Worm (Caenorhabditis elegans): Measurements from ENCODE around the gene frpr-18.
A peak's percentile ranks its signal among the peaks of the same experiment; 100 is the strongest.

The frpr-18 gene

ce11 chrV:6879490-6879889 is 9.4 kb downstream of the frpr-18 start (continued):
- no peak for TF ChIP-seq attf-4 (tag; optimal IDR thresholded peaks at IDR 0.05)
- 0 out of 2 replicates have a peak, but pooled peaks have one; percentile 3 for TF ChIP-seq madf-9 (GFP tag; conservative IDR thresholded peaks at IDR 0.05)
- TF ChIP-seq nhr-42 (GFP tag; IDR thresholded peaks at IDR 0.05): no peak
- no peak for TF ChIP-seq nhr-76 (tag; optimal IDR thresholded peaks at IDR 0.05)
- TF ChIP-seq cey-2 (tag; optimal IDR thresholded peaks at IDR 0.05; ENCODE audit: borderline replicate concordance, insufficient read depth): no peak
- TF ChIP-seq ceh-28 (tag; optimal IDR thresholded peaks at IDR 0.05): peak; percentile 84
- TF ChIP-seq fos-1 (tag; optimal IDR thresholded peaks at IDR 0.05): no peak
- peak; percentile 98 for TF ChIP-seq aha-1 (tag)
- TF ChIP-seq hlh-30 (tag; optimal IDR thresholded peaks at IDR 0.05; ENCODE audit: insufficient read depth): peak; percentile 52
- TF ChIP-seq dmd-9 (GFP tag; IDR thresholded peaks at IDR 0.05): no peak
- no peak for TF ChIP-seq arid-1 (GFP tag; conservative IDR thresholded peaks at IDR 0.05)
- no peak for TF ChIP-seq unc-39 (tag; optimal IDR thresholded peaks at IDR 0.05)
- no peak for TF ChIP-seq unc-130 (GFP tag; optimal IDR thresholded peaks at IDR 0.05)
- peak; percentile 60 for TF ChIP-seq mes-2 (tag; optimal IDR thresholded peaks at IDR 0.05; ENCODE audit: poor library complexity, severe bottlenecking)
- peak; percentile 80 for TF ChIP-seq fkh-10 (GFP tag; optimal IDR thresholded peaks at IDR 0.05)
- no peak for TF ChIP-seq F26F4.8 (GFP tag; conservative IDR thresholded peaks at IDR 0.05)
- TF ChIP-seq spr-1 (tag; optimal IDR thresholded peaks at IDR 0.05): peak; percentile 60
- TF ChIP-seq hif-1 (tag; optimal IDR thresholded peaks at IDR 0.05): peak in 1 of 2 experiments; percentile 60
- TF ChIP-seq T26A8.4 (GFP tag; IDR thresholded peaks at IDR 0.05): peak; percentile 38; the same call in 1 of the 2 replicates
- TF ChIP-seq mdt-29 (GFP tag; IDR thresholded peaks at IDR 0.05): no peak
- TF ChIP-seq hlh-11 (tag; optimal IDR thresholded peaks at IDR 0.05): peak; percentile 79
- TF ChIP-seq ZK546.5 (tag; optimal IDR thresholded peaks at IDR 0.05): no peak
- TF ChIP-seq lin-15B (tag; optimal IDR thresholded peaks at IDR 0.05): no peak
- no peak for TF ChIP-seq lin-39 (tag; optimal IDR thresholded peaks at IDR 0.05)
- TF ChIP-seq nhr-237 (tag; optimal IDR thresholded peaks at IDR 0.05): no peak
- peak in 1 of 2 experiments; percentile 100 for TF ChIP-seq unc-62 (GFP tag; optimal IDR thresholded peaks at IDR 0.05 in 1 of 2)
- TF ChIP-seq unc-62 (tag; optimal IDR thresholded peaks at IDR 0.05): no peak
- no peak for TF ChIP-seq ceh-82 (tag; optimal IDR thresholded peaks at IDR 0.05)
- peak; percentile 80 for TF ChIP-seq mep-1 (tag; optimal IDR thresholded peaks at IDR 0.05)
- no peak for TF ChIP-seq skn-1 (tag; optimal IDR thresholded peaks at IDR 0.05)
- TF ChIP-seq ztf-11 (tag; optimal IDR thresholded peaks at IDR 0.05): no peak
- peak; percentile 12 for TF ChIP-seq nhr-77 (tag; optimal IDR thresholded peaks at IDR 0.05)
- no peak for TF ChIP-seq F49E8.2 (tag; optimal IDR thresholded peaks at IDR 0.05; ENCODE audit: borderline replicate concordance)
- no peak for TF ChIP-seq snpc-4 (tag; optimal IDR thresholded peaks at IDR 0.05)
- TF ChIP-seq nhr-11 (tag; optimal IDR thresholded peaks at IDR 0.05): peak; percentile 44
- no peak for TF ChIP-seq sdz-12 (GFP tag; optimal IDR thresholded peaks at IDR 0.05)
- TF ChIP-seq pha-4 (GFP tag; IDR thresholded peaks at IDR 0.05): no peak; the same call in 1 of the 2 replicates
- TF ChIP-seq pha-4 (tag; optimal IDR thresholded peaks at IDR 0.05): no peak
- no peak for TF ChIP-seq zip-2 (tag; optimal IDR thresholded peaks at IDR 0.05)
- TF ChIP-seq tra-1 (GFP tag; IDR thresholded peaks at IDR 0.05): 0 out of 2 replicates have a peak, but pooled peaks have one; percentile 46
- TF ChIP-seq ztf-7 (tag; optimal IDR thresholded peaks at IDR 0.05): no peak
- TF ChIP-seq spr-3 (GFP tag; optimal IDR thresholded peaks at IDR 0.05): no peak
- no peak for TF ChIP-seq saeg-2 (GFP tag; IDR thresholded peaks at IDR 0.05)
- no peak for TF ChIP-seq daf-19 (GFP tag; conservative IDR thresholded peaks at IDR 0.05)
- TF ChIP-seq duxl-1 (tag; optimal IDR thresholded peaks at IDR 0.05; ENCODE audit: poor library complexity): no peak
- TF ChIP-seq ces-1 (GFP tag; optimal IDR thresholded peaks at IDR 0.05): no peak
- TF ChIP-seq vab-7 (GFP tag; IDR thresholded peaks at IDR 0.05): no peak
- no peak for TF ChIP-seq egl-27 (tag; optimal IDR thresholded peaks at IDR 0.05)
- TF ChIP-seq daf-12 (tag; optimal IDR thresholded peaks at IDR 0.05): no peak
- no peak for TF ChIP-seq pqm-1 (tag; optimal IDR thresholded peaks at IDR 0.05)
- TF ChIP-seq lir-3 (tag; optimal IDR thresholded peaks at IDR 0.05): no peak
- no peak for TF ChIP-seq gei-8 (GFP tag; optimal IDR thresholded peaks at IDR 0.05)
- TF ChIP-seq madf-5 (GFP tag; IDR thresholded peaks at IDR 0.05): no peak

Measured in whole organism, L4 larva.